Fruit fly (Drosophila melanogaster): ENCODE measurements around the gene Gr28a.

DNA sequence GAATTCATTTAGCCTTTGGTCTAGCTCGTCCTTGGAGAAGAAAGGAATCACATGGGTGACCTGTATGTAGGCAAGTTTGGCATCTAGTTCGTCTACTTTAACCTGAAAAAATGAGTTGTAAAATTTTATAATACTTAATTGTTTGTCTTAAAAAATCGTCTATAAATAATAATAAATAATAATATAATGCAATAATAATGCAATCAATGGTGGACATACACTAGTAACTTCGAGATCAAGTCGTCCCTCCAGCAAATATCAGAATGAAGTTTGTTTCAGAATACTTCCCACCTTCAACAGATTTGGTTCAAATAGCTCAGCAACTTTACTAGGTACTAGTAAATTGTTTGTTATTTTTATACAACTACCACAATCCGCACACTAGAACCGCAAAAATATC, 20.4 kb upstream of the Gr28a start, which contains the start of gene CG6441:
- TF ChIP-seq ovo (GFP tag; optimal IDR thresholded peaks at IDR 0.05): no peak
- TF ChIP-seq Hr96 (GFP tag; optimal IDR thresholded peaks at IDR 0.05): no peak
- no peak for TF ChIP-seq CG11617 (GFP tag; optimal IDR thresholded peaks at IDR 0.05)
- TF ChIP-seq CG5204 (GFP tag; optimal IDR thresholded peaks at IDR 0.05): no peak
- no peak for TF ChIP-seq Mnt (GFP tag; optimal IDR thresholded peaks at IDR 0.05)
- no peak for TF ChIP-seq CG7101 (tag; optimal IDR thresholded peaks at IDR 0.05)
- TF ChIP-seq kay (GFP tag; ENCODE audit: borderline replicate concordance): no peak
- no peak for TF ChIP-seq cic (GFP tag; optimal IDR thresholded peaks at IDR 0.05)
